Fruit fly (Drosophila melanogaster) whole organism, prepupa: ENCODE data around the gene CG46307.

Experiments
- Blimp-1 ChIP-seq: fragments of 200-800 bp; sonication (Bioruptor generic); optimal IDR thresholded peaks from 3 replicates; lab custom pipeline; 2017; ENCODE audit warnings: missing biosample characterization, missing genetic modification characterization, mild to moderate bottlenecking, moderate library complexity, missing genetic modification reagents
- CG10631 ChIP-seq: fragments of 200-800 bp; sonication (Bioruptor generic); optimal IDR thresholded peaks from 2 replicates; lab custom pipeline; 2016; ENCODE audit warnings: missing biosample characterization, missing genetic modification characterization
- CG10669 ChIP-seq: fragments of 200-800 bp; sonication (Bioruptor generic); optimal IDR thresholded peaks from 3 replicates; lab custom pipeline; 2018; ENCODE audit warnings: missing biosample characterization, mild to moderate bottlenecking, missing genetic modification characterization, moderate library complexity
- CG11762 ChIP-seq: fragments of 200-800 bp; sonication (Bioruptor generic); optimal IDR thresholded peaks from 3 replicates; lab custom pipeline; 2016; ENCODE audit warnings: missing biosample characterization, missing genetic modification characterization; ENCODE audit not compliant: insufficient read depth
- CG11902 ChIP-seq: fragments of 200-800 bp; sonication (Bioruptor generic); optimal IDR thresholded peaks from 3 replicates; lab custom pipeline; 2016; ENCODE audit warnings: missing biosample characterization, missing genetic modification characterization
- CG15336 ChIP-seq: fragments of 200-800 bp; sonication (Bioruptor generic); IDR thresholded peaks from 2 replicates; pipeline ENCODE4 v1.3.6; 2022; ENCODE audit warnings: missing biosample characterization, missing genetic modification characterization
- CG16779 ChIP-seq: fragments of 200-800 bp; sonication (Bioruptor generic); optimal IDR thresholded peaks from 3 replicates; lab custom pipeline; 2017; ENCODE audit warnings: missing biosample characterization, mild to moderate bottlenecking, missing genetic modification characterization
- CG3032 ChIP-seq: fragments of 200-800 bp; optimal IDR thresholded peaks from 2 replicates; lab custom pipeline; 2019; ENCODE audit warnings: missing biosample characterization, mild to moderate bottlenecking, missing genetic modification characterization, moderate library complexity
- CG31627 ChIP-seq: fragments of 200-800 bp; sonication (Bioruptor generic); optimal IDR thresholded peaks from 3 replicates; lab custom pipeline; 2016; ENCODE audit warnings: missing biosample characterization, missing genetic modification characterization
- CG4318 ChIP-seq: fragments of 200-800 bp; sonication (Bioruptor generic); optimal IDR thresholded peaks from 3 replicates; lab custom pipeline; 2017; ENCODE audit warnings: missing biosample characterization, mild to moderate bottlenecking, missing genetic modification characterization
- CG6163 ChIP-seq: fragments of 200-800 bp; sonication (Bioruptor generic); IDR thresholded peaks from 3 replicates; pipeline ENCODE4 v1.3.6; 2022; ENCODE audit warnings: missing biosample characterization, missing genetic modification characterization
- CG6276 ChIP-seq: fragments of 200-800 bp; sonication (Bioruptor generic); optimal IDR thresholded peaks from 2 replicates; lab custom pipeline; 2017; ENCODE audit warnings: missing biosample characterization, mild to moderate bottlenecking, missing genetic modification characterization
- CG6792 ChIP-seq: fragments of 200-800 bp; sonication (Bioruptor generic); optimal IDR thresholded peaks from 3 replicates; lab custom pipeline; 2016; ENCODE audit warnings: missing biosample characterization, missing genetic modification characterization
- CG6808 ChIP-seq: fragments of 200-800 bp; sonication (Bioruptor generic); optimal IDR thresholded peaks from 3 replicates; lab custom pipeline; 2017; ENCODE audit warnings: missing biosample characterization, missing genetic modification characterization, mild to moderate bottlenecking, moderate library complexity, missing genetic modification reagents
- CG6854 ChIP-seq: fragments of 200-800 bp; sonication (Bioruptor generic); optimal IDR thresholded peaks from 2 replicates; lab custom pipeline; 2017; ENCODE audit warnings: missing biosample characterization, mild to moderate bottlenecking, missing genetic modification characterization
- CG7368 ChIP-seq: fragments of 200-800 bp; sonication (Bioruptor generic); optimal IDR thresholded peaks from 3 replicates; lab custom pipeline; 2016; ENCODE audit warnings: missing biosample characterization, missing genetic modification characterization
- CG8119 ChIP-seq: fragments of 200-800 bp; sonication (Bioruptor generic); IDR thresholded peaks from 3 replicates; pipeline ENCODE4 v1.3.6; 2022; ENCODE audit warnings: missing biosample characterization, missing genetic modification characterization
- CG8319 ChIP-seq: fragments of 200-800 bp; sonication (Bioruptor generic); optimal IDR thresholded peaks from 3 replicates; lab custom pipeline; 2016; ENCODE audit warnings: missing biosample characterization, missing genetic modification characterization
- CG8632 ChIP-seq: fragments of 200-800 bp; sonication (Bioruptor generic); optimal IDR thresholded peaks from 3 replicates; lab custom pipeline; 2016; ENCODE audit warnings: missing biosample characterization, missing genetic modification characterization
- CG9139 ChIP-seq: fragments of 200-800 bp; sonication (Bioruptor generic); optimal IDR thresholded peaks from 3 replicates; lab custom pipeline; 2017; ENCODE audit warnings: missing biosample characterization, mild to moderate bottlenecking, missing genetic modification characterization
- Eip75B ChIP-seq: fragments of 200-800 bp; sonication (Bioruptor generic); optimal IDR thresholded peaks from 3 replicates; lab custom pipeline; 2016; ENCODE audit warnings: missing biosample characterization, missing genetic modification characterization
- Eip93F ChIP-seq: fragments of 200-800 bp; sonication (Bioruptor generic); optimal IDR thresholded peaks from 2 replicates; lab custom pipeline; 2016; ENCODE audit warnings: missing biosample characterization, mild to moderate bottlenecking, missing genetic modification characterization
- Ets21C ChIP-seq: fragments of 200-800 bp; sonication (Bioruptor generic); optimal IDR thresholded peaks from 3 replicates; lab custom pipeline; 2016; ENCODE audit warnings: missing biosample characterization, missing genetic modification characterization
- Ets96B ChIP-seq: fragments of 200-800 bp; optimal IDR thresholded peaks from 2 replicates; lab custom pipeline; 2019; ENCODE audit warnings: missing biosample characterization, mild to moderate bottlenecking, missing genetic modification characterization, moderate library complexity
- Gug ChIP-seq: fragments of 200-800 bp; sonication (Bioruptor generic); IDR thresholded peaks from 2 replicates; pipeline ENCODE4 v1.3.6; 2022; ENCODE audit warnings: missing biosample characterization, missing genetic modification characterization
- Hr38 ChIP-seq: sonication (Bioruptor generic); optimal IDR thresholded peaks from 2 replicates; lab custom pipeline; 2016; ENCODE audit warnings: missing biosample characterization, missing genetic modification characterization
- Hr39 ChIP-seq: fragments of 200-800 bp; sonication (Bioruptor generic); optimal IDR thresholded peaks from 2 replicates; lab custom pipeline; 2016; ENCODE audit warnings: missing biosample characterization, missing genetic modification characterization
- Met ChIP-seq: fragments of 200-800 bp; sonication (Bioruptor generic); optimal IDR thresholded peaks from 3 replicates; lab custom pipeline; 2016; ENCODE audit warnings: missing biosample characterization, missing genetic modification characterization
- OdsH ChIP-seq: fragments of 200-800 bp; sonication (Bioruptor generic); optimal IDR thresholded peaks from 3 replicates; lab custom pipeline; 2016; ENCODE audit warnings: missing biosample characterization, missing genetic modification characterization
- Sox102F ChIP-seq: fragments of 200-800 bp; sonication (Bioruptor generic); optimal IDR thresholded peaks from 2 replicates; lab custom pipeline; 2016; ENCODE audit warnings: missing biosample characterization, mild to moderate bottlenecking, missing genetic modification characterization
- Sox15 ChIP-seq: fragments of 200-800 bp; sonication (Bioruptor generic); optimal IDR thresholded peaks from 3 replicates; lab custom pipeline; 2016; ENCODE audit warnings: missing biosample characterization, missing genetic modification characterization
- achi ChIP-seq: fragments of 200-800 bp; sonication (Bioruptor generic); optimal IDR thresholded peaks from 3 replicates; lab custom pipeline; 2016; ENCODE audit warnings: missing biosample characterization, missing genetic modification characterization
- acj6 ChIP-seq: fragments of 200-800 bp; sonication (Bioruptor generic); optimal IDR thresholded peaks from 3 replicates; lab custom pipeline; 2016; ENCODE audit warnings: missing biosample characterization, missing genetic modification characterization
- dac ChIP-seq: fragments of 200-800 bp; sonication (Bioruptor generic); optimal IDR thresholded peaks from 2 replicates; lab custom pipeline; 2017; ENCODE audit warnings: missing biosample characterization, mild to moderate bottlenecking, missing genetic modification characterization
- dsx ChIP-seq: fragments of 200-800 bp; optimal IDR thresholded peaks from 3 replicates; lab custom pipeline; 2019; ENCODE audit warnings: missing biosample characterization, mild to moderate bottlenecking, missing genetic modification characterization, moderate library complexity; ENCODE audit not compliant: poor library complexity, severe bottlenecking
- esn ChIP-seq: fragments of 200-800 bp; sonication (Bioruptor generic); optimal IDR thresholded peaks from 2 replicates; lab custom pipeline; 2016; ENCODE audit warnings: missing biosample characterization, mild to moderate bottlenecking, missing genetic modification characterization, moderate library complexity
- fd59A ChIP-seq: fragments of 200-800 bp; sonication (Bioruptor generic); optimal IDR thresholded peaks from 2 replicates; lab custom pipeline; 2017; ENCODE audit warnings: missing biosample characterization, mild to moderate bottlenecking, missing genetic modification characterization, missing genetic modification reagents
- fd85E ChIP-seq: fragments of 200-800 bp; sonication (Bioruptor generic); optimal IDR thresholded peaks from 3 replicates; lab custom pipeline; 2016; ENCODE audit warnings: missing biosample characterization, missing genetic modification characterization
- fkh ChIP-seq: fragments of 200-800 bp; sonication (Bioruptor generic); optimal IDR thresholded peaks from 3 replicates; lab custom pipeline; 2017; ENCODE audit warnings: missing biosample characterization, mild to moderate bottlenecking, missing genetic modification characterization, moderate library complexity
- pdm3 ChIP-seq: fragments of 200-800 bp; sonication (Bioruptor generic); optimal IDR thresholded peaks from 3 replicates; lab custom pipeline; 2016; ENCODE audit warnings: missing biosample characterization, missing genetic modification characterization
- salr ChIP-seq, 2 experiments: fragments of 200-800 bp; sonication (Bioruptor generic); optimal IDR thresholded peaks; 3 replicates each; lab custom pipeline; 2016 to 2018; ENCODE audit warnings: missing biosample characterization in 2 of 2, missing genetic modification characterization in 2 of 2, mild to moderate bottlenecking in 1 of 2
- spab ChIP-seq: fragments of 200-800 bp; sonication (Bioruptor generic); optimal IDR thresholded peaks from 2 replicates; lab custom pipeline; 2017; ENCODE audit warnings: missing biosample characterization, mild to moderate bottlenecking, missing genetic modification characterization, missing genetic modification reagents
- svp ChIP-seq: fragments of 200-800 bp; sonication (Bioruptor generic); peaks from one replicate; lab custom pipeline; 2016; ENCODE audit warnings: missing biosample characterization, missing genetic modification characterization
- topi ChIP-seq: fragments of 200-800 bp; sonication (Bioruptor generic); optimal IDR thresholded peaks from 3 replicates; lab custom pipeline; 2016; ENCODE audit warnings: missing biosample characterization, missing genetic modification characterization
- vri ChIP-seq: fragments of 200-800 bp; sonication (Bioruptor generic); optimal IDR thresholded peaks from 3 replicates; lab custom pipeline; 2016; ENCODE audit warnings: missing biosample characterization, mild to moderate bottlenecking, missing genetic modification characterization

CG46307 gene

DNA sequence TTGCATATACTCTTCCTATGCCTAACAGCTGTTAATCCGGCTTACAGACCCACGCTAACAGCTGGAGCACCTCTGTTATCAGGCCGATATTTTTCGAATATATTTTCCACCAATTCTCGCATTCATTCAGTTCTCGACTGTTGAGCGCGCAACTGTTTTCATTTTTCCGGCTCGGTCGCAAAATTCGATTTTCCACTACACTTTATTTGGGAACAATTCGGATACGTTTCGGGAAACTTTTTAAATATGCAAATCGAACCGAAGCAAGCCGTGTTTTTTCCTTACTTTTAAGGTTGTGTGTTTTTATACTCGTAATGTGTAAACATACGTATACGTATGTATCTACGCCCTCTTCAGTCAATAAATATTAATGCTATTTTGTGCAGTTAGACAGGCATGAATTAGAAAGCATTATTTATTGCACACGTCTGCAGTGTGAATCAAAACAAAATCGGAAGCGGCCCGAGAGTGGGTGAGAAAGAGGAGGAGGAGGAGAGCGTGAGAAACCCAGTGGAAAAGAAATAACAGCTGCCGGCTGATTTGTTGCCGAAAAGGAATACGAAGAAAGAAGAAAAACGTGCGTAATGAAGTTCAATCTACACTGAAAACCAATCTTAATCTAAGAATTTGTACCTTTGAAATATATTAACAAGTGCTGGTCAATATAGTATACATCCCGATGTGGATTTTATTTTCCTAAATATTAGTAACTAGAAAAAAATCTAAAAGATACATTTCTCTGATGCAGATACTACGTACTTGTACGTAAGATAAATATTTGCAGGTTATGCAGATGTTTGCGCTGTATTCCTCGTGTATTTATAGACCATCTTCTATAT lies 3.5 kb downstream of the CG46307 start (continued):
- TF ChIP-seq fkh (GFP tag; lab: Kevin White, UChicago) (no peak), spab (no peak), CG10631 (GFP tag; lab: Kevin White, UChicago) (peak; percentile 35), Hr38 (no peak), Met (GFP tag; lab: Kevin White, UChicago) (peak; percentile 44), CG6808 (GFP tag; lab: Kevin White, UChicago) (no peak), CG11902 (no peak), CG6792 (GFP tag; lab: Kevin White, UChicago) (no peak), CG10669 (GFP tag; lab: Kevin White, UChicago) (no peak), Sox15 (GFP tag; lab: Kevin White, UChicago) (no peak), topi (GFP tag; lab: Kevin White, UChicago) (no peak), Hr39 (GFP tag; lab: Kevin White, UChicago) (peak; percentile 35), salr (GFP tag; optimal IDR thresholded peaks at IDR 0.05; lab: Kevin White, UChicago) (peak in 1 of 2 experiments; percentile 34), CG7368 (GFP tag; lab: Kevin White, UChicago) (no peak), CG15336 (GFP tag; lab: Robert Waterston, UW) (no peak; the same call in 1 of the 2 replicates), CG16779 (tag; lab: Kevin White, UChicago) (no peak), achi (peak; percentile 59), OdsH (GFP tag; lab: Kevin White, UChicago) (peak; percentile 42), CG8119 (peak; percentile 58; the same call in 2 of the 3 replicates), Sox102F (GFP tag; lab: Kevin White, UChicago) (peak; percentile 15), Gug (GFP tag; lab: Robert Waterston, UW) (0 out of 2 replicates have a peak, but pooled peaks have one; percentile 35), Ets96B (tag; lab: Kevin White, UChicago) (peak; percentile 44), Eip93F (no peak), CG9139 (GFP tag; lab: Kevin White, UChicago) (no peak)

DNA sequence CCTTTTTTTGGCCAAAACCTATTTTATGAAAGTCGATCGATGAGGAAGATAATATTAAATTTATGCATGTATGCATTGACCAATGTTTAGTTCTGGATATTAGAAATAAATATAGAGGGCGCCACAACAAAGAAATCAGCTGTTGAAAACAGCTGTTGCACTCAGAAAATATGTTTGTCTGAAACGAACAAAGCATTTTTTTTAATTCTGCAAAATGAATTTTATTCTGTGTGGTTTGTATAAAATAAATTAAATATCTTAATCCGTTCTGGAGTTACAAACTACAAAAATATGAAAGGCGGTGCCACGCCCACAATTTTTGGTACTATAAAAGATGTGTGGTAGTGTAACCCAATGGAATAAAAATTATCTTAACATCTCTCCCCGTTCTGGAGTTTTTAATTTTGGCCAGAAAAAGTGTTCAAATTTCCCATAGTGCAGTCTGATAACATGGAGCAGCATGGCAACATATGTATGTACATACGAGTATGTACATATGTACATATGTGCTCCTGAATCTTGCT lies 4.5 kb downstream of the CG46307 start:
- TF ChIP-seq acj6 (GFP tag; lab: Kevin White, UChicago), result peak; percentile 49
- TF ChIP-seq vri, result peak; percentile 12
- TF ChIP-seq CG6276 (GFP tag; lab: Kevin White, UChicago), result peak; percentile 40
- peak; percentile 49 for TF ChIP-seq pdm3
- peak in 1 of 2 experiments; percentile 18 for TF ChIP-seq salr (GFP tag; optimal IDR thresholded peaks at IDR 0.05; lab: Kevin White, UChicago)
- TF ChIP-seq CG15336 (GFP tag; lab: Robert Waterston, UW), result no peak
- no peak for TF ChIP-seq CG16779 (tag; lab: Kevin White, UChicago)
- TF ChIP-seq OdsH (GFP tag; lab: Kevin White, UChicago), result peak; percentile 57
- no peak for TF ChIP-seq CG11762 (GFP tag; lab: Kevin White, UChicago)
- peak; percentile 17 for TF ChIP-seq Ets21C
- peak; percentile 6 for TF ChIP-seq CG8632 (GFP tag; lab: Kevin White, UChicago)
- TF ChIP-seq CG10631 (GFP tag; lab: Kevin White, UChicago), result peak; percentile 29
- no peak; the same call in 2 of the 3 replicates for TF ChIP-seq CG8119
- no peak for TF ChIP-seq CG6854 (GFP tag; lab: Kevin White, UChicago)
- TF ChIP-seq Eip93F, result peak; percentile 3
- peak; percentile 53 for TF ChIP-seq Eip75B (GFP tag; lab: Kevin White, UChicago)
- TF ChIP-seq Hr39 (GFP tag; lab: Kevin White, UChicago), result peak; percentile 30
- peak; percentile 54 for TF ChIP-seq esn (GFP tag; lab: Kevin White, UChicago)
- peak; percentile 80 for TF ChIP-seq svp (GFP tag; lab: Kevin White, UChicago)
- TF ChIP-seq CG31627, result peak; percentile 33
- peak; percentile 42 for TF ChIP-seq CG4318
- TF ChIP-seq CG10669 (GFP tag; lab: Kevin White, UChicago), result peak; percentile 19
- TF ChIP-seq dsx, result no peak
- no peak for TF ChIP-seq dac (GFP tag; lab: Kevin White, UChicago)
- TF ChIP-seq fd59A (GFP tag; lab: Kevin White, UChicago), result peak; percentile 49
- peak; percentile 61 for TF ChIP-seq Sox102F (GFP tag; lab: Kevin White, UChicago)
- no peak for TF ChIP-seq CG3032
- TF ChIP-seq Blimp-1, result no peak
- TF ChIP-seq CG6808 (GFP tag; lab: Kevin White, UChicago), result peak; percentile 33
- TF ChIP-seq CG8319 (GFP tag; lab: Kevin White, UChicago), result no peak
- TF ChIP-seq Gug (GFP tag; lab: Robert Waterston, UW), result no peak
- peak; percentile 45 for TF ChIP-seq Met (GFP tag; lab: Kevin White, UChicago)
- TF ChIP-seq Sox15 (GFP tag; lab: Kevin White, UChicago), result peak; percentile 6
- no peak for TF ChIP-seq CG9139 (GFP tag; lab: Kevin White, UChicago)
- no peak for TF ChIP-seq fd85E (GFP tag; lab: Kevin White, UChicago)
- TF ChIP-seq CG6163 (GFP tag; lab: Robert Waterston, UW), result no peak
